Fruit fly (Drosophila melanogaster) whole organism, embryonic: ENCODE data around the gene CG5435.
A peak's percentile ranks its signal among the peaks of the same experiment; 100 is the strongest.

Experiments used
- ATbp ChIP-seq: fragments of 200-800 bp; sonication (Bioruptor generic); optimal IDR thresholded peaks from 2 replicates; lab custom pipeline; 2017; ENCODE audit warnings: missing biosample characterization, mild to moderate bottlenecking, missing genetic modification characterization, missing genetic modification reagents
- Atf3 ChIP-seq: fragments of 200-800 bp; sonication (Bioruptor generic); optimal IDR thresholded peaks from 3 replicates; lab custom pipeline; 2016; ENCODE audit warnings: missing biosample characterization, missing genetic modification characterization
- BtbVII ChIP-seq: fragments of 200-800 bp; sonication (Bioruptor generic); optimal IDR thresholded peaks from 3 replicates; lab custom pipeline; 2017; ENCODE audit warnings: missing biosample characterization, mild to moderate bottlenecking, missing genetic modification characterization
- CG10147 ChIP-seq: fragments of 200-800 bp; sonication (Bioruptor generic); optimal IDR thresholded peaks from 2 replicates; lab custom pipeline; 2019; ENCODE audit warnings: missing biosample characterization, mild to moderate bottlenecking, missing genetic modification characterization, moderate library complexity
- CG1024 ChIP-seq: fragments of 200-800 bp; sonication (Bioruptor generic); IDR thresholded peaks from 2 replicates; pipeline ENCODE4 v1.3.6; 2022; ENCODE audit warnings: missing biosample characterization, missing genetic modification characterization
- CG10462 ChIP-seq: fragments of 200-800 bp; sonication (Bioruptor generic); optimal IDR thresholded peaks from 2 replicates; lab custom pipeline; 2016; ENCODE audit warnings: missing biosample characterization, missing genetic modification characterization
- CG11093 ChIP-seq: fragments of 200-800 bp; sonication (Bioruptor generic); IDR thresholded peaks from 3 replicates; pipeline ENCODE4 v1.3.6; 2022; ENCODE audit warnings: missing biosample characterization, missing genetic modification characterization
- CG11695 ChIP-seq: fragments of 200-800 bp; sonication (Bioruptor generic); IDR thresholded peaks from 3 replicates; pipeline ENCODE4 v1.3.6; 2022; ENCODE audit warnings: missing biosample characterization, missing genetic modification characterization
- CG13424 ChIP-seq: fragments of 200-800 bp; sonication (Bioruptor generic); optimal IDR thresholded peaks from 2 replicates; lab custom pipeline; 2019; ENCODE audit warnings: missing biosample characterization, mild to moderate bottlenecking, missing genetic modification characterization, moderate library complexity
- CG15011 ChIP-seq: fragments of 200-800 bp; sonication (Bioruptor generic); optimal IDR thresholded peaks from 3 replicates; lab custom pipeline; 2018; ENCODE audit warnings: missing biosample characterization, mild to moderate bottlenecking, missing genetic modification characterization
- CG15479 ChIP-seq: fragments of 200-800 bp; sonication (Bioruptor generic); optimal IDR thresholded peaks from 3 replicates; lab custom pipeline; 2019; ENCODE audit warnings: missing biosample characterization, mild to moderate bottlenecking, missing genetic modification characterization, moderate library complexity
- CG17568 ChIP-seq: fragments of 200-800 bp; sonication (Bioruptor generic); optimal IDR thresholded peaks from 2 replicates; lab custom pipeline; 2018; ENCODE audit warnings: missing biosample characterization, mild to moderate bottlenecking, missing genetic modification characterization, moderate library complexity
- CG18476 ChIP-seq: fragments of 200-800 bp; sonication (Bioruptor generic); optimal IDR thresholded peaks from 2 replicates; lab custom pipeline; 2016; ENCODE audit warnings: missing biosample characterization, mild to moderate bottlenecking, missing genetic modification characterization
- CG2199 ChIP-seq: fragments of 200-800 bp; sonication (Bioruptor generic); IDR thresholded peaks from 3 replicates; pipeline ENCODE4 v1.3.6; 2022; ENCODE audit warnings: missing biosample characterization, missing genetic modification characterization
- CG2712 ChIP-seq: fragments of 200-800 bp; optimal IDR thresholded peaks from 3 replicates; lab custom pipeline; 2019; ENCODE audit warnings: missing biosample characterization, mild to moderate bottlenecking, missing genetic modification characterization, moderate library complexity
- CG30431 ChIP-seq: fragments of 200-800 bp; sonication (Bioruptor generic); optimal IDR thresholded peaks from 2 replicates; lab custom pipeline; 2017; ENCODE audit warnings: missing biosample characterization, missing genetic modification characterization
- CG32532 ChIP-seq: fragments of 200-800 bp; sonication (Bioruptor generic); IDR thresholded peaks from 2 replicates; pipeline ENCODE4 v1.3.6; 2022; ENCODE audit warnings: missing biosample characterization, missing genetic modification characterization
- CG4730 ChIP-seq: fragments of 200-800 bp; sonication (Bioruptor generic); IDR thresholded peaks from 2 replicates; pipeline ENCODE4 v1.3.6; 2022; ENCODE audit warnings: missing biosample characterization, missing genetic modification characterization
- CG4854 ChIP-seq: fragments of 200-800 bp; sonication (Bioruptor generic); optimal IDR thresholded peaks from 2 replicates; lab custom pipeline; 2016; ENCODE audit warnings: missing biosample characterization, missing genetic modification characterization, inconsistent platforms
- CG8290 ChIP-seq, 3 experiments: fragments of 200-800 bp; sonication (Bioruptor generic); optimal IDR thresholded peaks; 2 replicates each; lab custom pipeline; 2016 to 2019; ENCODE audit warnings: missing biosample characterization in 3 of 3, missing genetic modification characterization in 3 of 3, mild to moderate bottlenecking in 2 of 3, moderate library complexity in 1 of 3
- CG8944 ChIP-seq: fragments of 200-800 bp; sonication (Bioruptor generic); optimal IDR thresholded peaks from 3 replicates; lab custom pipeline; 2016; ENCODE audit warnings: missing biosample characterization, missing genetic modification characterization
- CTCF ChIP-seq: fragments of 200-800 bp; sonication (Bioruptor generic); optimal IDR thresholded peaks from 2 replicates; lab custom pipeline; 2017; ENCODE audit warnings: missing biosample characterization, mild to moderate bottlenecking, missing genetic modification characterization, moderate library complexity
- Camta ChIP-seq: fragments of 200-800 bp; sonication (Bioruptor generic); optimal IDR thresholded peaks from 2 replicates; lab custom pipeline; 2016; ENCODE audit warnings: missing biosample characterization, missing genetic modification characterization
- Doc3 ChIP-seq: fragments of 200-800 bp; sonication (Bioruptor generic); IDR thresholded peaks from 3 replicates; pipeline ENCODE4 v1.3.6; 2022; ENCODE audit warnings: missing biosample characterization, missing genetic modification characterization; ENCODE audit not compliant: partially characterized antibody
- Meics ChIP-seq: fragments of 200-800 bp; sonication (Bioruptor generic); optimal IDR thresholded peaks from 2 replicates; lab custom pipeline; 2017; ENCODE audit warnings: missing biosample characterization, mild to moderate bottlenecking, missing genetic modification characterization
- Nf-YA ChIP-seq: fragments of 200-800 bp; sonication (Bioruptor generic); IDR thresholded peaks from 2 replicates; pipeline ENCODE4 v1.3.6; 2022; ENCODE audit warnings: missing biosample characterization, missing genetic modification characterization
- Nf-YB ChIP-seq: fragments of 200-800 bp; sonication (Bioruptor generic); optimal IDR thresholded peaks from 3 replicates; lab custom pipeline; 2019; ENCODE audit warnings: missing biosample characterization, mild to moderate bottlenecking, missing genetic modification characterization, moderate library complexity
- PHDP ChIP-seq: fragments of 200-800 bp; sonication (Bioruptor generic); optimal IDR thresholded peaks from 3 replicates; lab custom pipeline; 2018; ENCODE audit warnings: missing biosample characterization, mild to moderate bottlenecking, missing genetic modification characterization, moderate library complexity
- Ptx1 ChIP-seq: fragments of 200-800 bp; sonication (Bioruptor generic); IDR thresholded peaks from 2 replicates; pipeline ENCODE4 v1.3.6; 2022; ENCODE audit warnings: missing biosample characterization, missing genetic modification characterization
- Rx ChIP-seq: fragments of 200-800 bp; sonication (Bioruptor generic); IDR thresholded peaks from 2 replicates; pipeline ENCODE4 v1.3.6; 2022; ENCODE audit warnings: missing biosample characterization, missing genetic modification characterization
- Six4 ChIP-seq: fragments of 200-800 bp; sonication (Bioruptor generic); optimal IDR thresholded peaks from 2 replicates; lab custom pipeline; 2016; ENCODE audit warnings: missing biosample characterization, missing genetic modification characterization
- Sox100B ChIP-seq: fragments of 200-800 bp; sonication (Bioruptor generic); optimal IDR thresholded peaks from 3 replicates; lab custom pipeline; 2018; ENCODE audit warnings: missing biosample characterization, mild to moderate bottlenecking, missing genetic modification characterization
- Usf ChIP-seq: fragments of 200-800 bp; sonication (Bioruptor generic); optimal IDR thresholded peaks from 2 replicates; lab custom pipeline; 2017; ENCODE audit warnings: missing genotype, missing biosample characterization, missing genetic modification characterization
- bowl ChIP-seq: fragments of 200-800 bp; sonication (Bioruptor generic); IDR thresholded peaks from 2 replicates; pipeline ENCODE4 v1.3.6; 2022; ENCODE audit warnings: missing biosample characterization, missing genetic modification characterization
- br ChIP-seq: fragments of >200 bp; optimal IDR thresholded peaks from 2 replicates; lab custom pipeline; 2017
- btn ChIP-seq: fragments of 200-800 bp; sonication (Bioruptor generic); optimal IDR thresholded peaks from 2 replicates; lab custom pipeline; 2016; ENCODE audit warnings: missing biosample characterization, missing genetic modification characterization
- ci ChIP-seq: fragments of 200-800 bp; sonication (Bioruptor generic); IDR thresholded peaks from 3 replicates; pipeline ENCODE4 v1.3.6; 2022; ENCODE audit warnings: missing biosample characterization, missing genetic modification characterization
- da ChIP-seq: fragments of 200-800 bp; sonication (Bioruptor generic); optimal IDR thresholded peaks from 2 replicates; lab custom pipeline; 2016; ENCODE audit warnings: missing biosample characterization, missing genetic modification characterization
- dm ChIP-seq: fragments of 200-800 bp; sonication (Bioruptor generic); optimal IDR thresholded peaks from 3 replicates; lab custom pipeline; 2016; ENCODE audit warnings: missing biosample characterization, missing genetic modification characterization
- dysf ChIP-seq: fragments of 200-800 bp; sonication (Bioruptor generic); IDR thresholded peaks from 3 replicates; pipeline ENCODE4 v1.3.6; 2022; ENCODE audit warnings: missing biosample characterization, missing genetic modification characterization
- ftz-f1 ChIP-seq: fragments of 200-800 bp; sonication (Bioruptor generic); optimal IDR thresholded peaks from 2 replicates; lab custom pipeline; 2016; ENCODE audit warnings: missing biosample characterization, missing genetic modification characterization
- ham ChIP-seq: fragments of 200-800 bp; sonication (Bioruptor generic); IDR thresholded peaks from 2 replicates; pipeline ENCODE4 v1.3.6; 2022; ENCODE audit warnings: missing biosample characterization, missing genetic modification characterization
- hbn ChIP-seq: fragments of 200-800 bp; sonication (Bioruptor generic); IDR thresholded peaks from 2 replicates; pipeline ENCODE4 v1.3.6; 2022; ENCODE audit warnings: missing biosample characterization, missing genetic modification characterization; ENCODE audit not compliant: partially characterized antibody
- jigr1 ChIP-seq: fragments of 200-800 bp; sonication (Bioruptor generic); IDR thresholded peaks from 3 replicates; pipeline ENCODE4 v1.3.6; 2022; ENCODE audit warnings: missing biosample characterization, missing genetic modification characterization
- luna ChIP-seq: fragments of 200-800 bp; sonication (Bioruptor generic); optimal IDR thresholded peaks from 2 replicates; lab custom pipeline; 2016; ENCODE audit warnings: missing biosample characterization, missing genetic modification characterization
- nom ChIP-seq: fragments of 200-800 bp; sonication (Bioruptor generic); optimal IDR thresholded peaks from 2 replicates; lab custom pipeline; 2017; ENCODE audit warnings: missing biosample characterization, missing genetic modification characterization, mild to moderate bottlenecking, moderate library complexity, missing genetic modification reagents
- pzg ChIP-seq: fragments of 200-800 bp; sonication (Bioruptor generic); optimal IDR thresholded peaks from 3 replicates; lab custom pipeline; 2018; ENCODE audit warnings: missing biosample characterization, mild to moderate bottlenecking, missing genetic modification characterization, moderate library complexity
- schlank ChIP-seq: fragments of 200-800 bp; sonication (Bioruptor generic); optimal IDR thresholded peaks from 2 replicates; lab custom pipeline; 2018; ENCODE audit warnings: missing biosample characterization, mild to moderate bottlenecking, missing genetic modification characterization
- scrt ChIP-seq: fragments of 200-800 bp; sonication (Bioruptor generic); optimal IDR thresholded peaks from 2 replicates; lab custom pipeline; 2018; ENCODE audit warnings: missing biosample characterization, mild to moderate bottlenecking, missing genetic modification characterization, moderate library complexity
- stwl ChIP-seq: fragments of 200-800 bp; sonication (Bioruptor generic); optimal IDR thresholded peaks from 3 replicates; lab custom pipeline; 2018; ENCODE audit warnings: missing biosample characterization, mild to moderate bottlenecking, missing genetic modification characterization, moderate library complexity
- tll ChIP-seq, 2 experiments: fragments of 200-800 bp in 1 of 2; fragments of >200 bp in 1 of 2; sonication (Bioruptor generic) in 1 of 2; optimal IDR thresholded peaks; 2 replicates each; lab custom pipeline; 2017 to 2019; ENCODE audit warnings: missing biosample characterization in 2 of 2, missing genetic modification characterization in 2 of 2, mild to moderate bottlenecking in 1 of 2, moderate library complexity in 1 of 2
- trem ChIP-seq: fragments of 200-800 bp; optimal IDR thresholded peaks from 3 replicates; lab custom pipeline; 2019; ENCODE audit warnings: missing biosample characterization, mild to moderate bottlenecking, missing genetic modification characterization, moderate library complexity

The CG5435 gene

dm6 chr2L:12455049-12455448, 24.4 kb upstream of the CG5435 start (continued):
- TF ChIP-seq CG11093 (no peak), CG30431 (GFP tag; lab: Kevin White, UChicago) (no peak), CG8290 (GFP tag; optimal IDR thresholded peaks at IDR 0.05; lab: Kevin White, UChicago) (no peak), CG8290 (tag; optimal IDR thresholded peaks at IDR 0.05; lab: Kevin White, UChicago) (peak in 1 of 2 experiments; percentile 9), CTCF (GFP tag; lab: Kevin White, UChicago) (peak; percentile 73), Atf3 (GFP tag; lab: Kevin White, UChicago) (no peak), scrt (GFP tag; lab: Kevin White, UChicago) (no peak), Doc3 (GFP tag; lab: Robert Waterston, UW) (no peak), pzg (GFP tag; lab: Kevin White, UChicago) (no peak), CG4730 (GFP tag; lab: Robert Waterston, UW) (no peak), PHDP (tag; lab: Kevin White, UChicago) (no peak), ci (GFP tag; lab: Robert Waterston, UW) (no peak), nom (no peak), CG2199 (GFP tag; lab: Robert Waterston, UW) (peak; percentile 74; the same call in 1 of the 3 replicates), Meics (GFP tag; lab: Kevin White, UChicago) (peak; percentile 49), CG18476 (no peak), CG4854 (GFP tag; lab: Kevin White, UChicago) (no peak), CG1024 (GFP tag; lab: Robert Waterston, UW) (no peak), Nf-YA (GFP tag; lab: Robert Waterston, UW) (no peak), ham (GFP tag; lab: Robert Waterston, UW) (no peak), Six4 (no peak), jigr1 (GFP tag; lab: Robert Waterston, UW) (no peak), dm (no peak), tll (GFP tag; optimal IDR thresholded peaks at IDR 0.05; lab: Kevin White, UChicago) (peak in 1 of 2 experiments; percentile 3), CG11695 (GFP tag; lab: Robert Waterston, UW) (0 out of 3 replicates have a peak, but pooled peaks have one; percentile 20), btn (GFP tag; lab: Kevin White, UChicago) (no peak), luna (no peak), trem (tag; lab: Kevin White, UChicago) (no peak), stwl (tag; lab: Kevin White, UChicago) (peak; percentile 63), Sox100B (no peak), Rx (GFP tag; lab: Robert Waterston, UW) (no peak), Usf (GFP tag; lab: Kevin White, UChicago) (no peak), CG10147 (GFP tag; lab: Kevin White, UChicago) (no peak), da (GFP tag; lab: Kevin White, UChicago) (no peak), schlank (tag; lab: Kevin White, UChicago) (no peak), dysf (no peak), ATbp (GFP tag; lab: Kevin White, UChicago) (no peak), Ptx1 (GFP tag; lab: Robert Waterston, UW) (no peak), ftz-f1 (GFP tag; lab: Kevin White, UChicago) (no peak), Camta (GFP tag; lab: Kevin White, UChicago) (no peak), CG8944 (GFP tag; lab: Kevin White, UChicago) (no peak), CG15479 (GFP tag; lab: Kevin White, UChicago) (no peak), BtbVII (GFP tag; lab: Kevin White, UChicago) (no peak), CG17568 (GFP tag; lab: Kevin White, UChicago) (no peak), hbn (GFP tag; lab: Robert Waterston, UW) (no peak), Nf-YB (GFP tag; lab: Kevin White, UChicago) (no peak), CG2712 (tag; lab: Kevin White, UChicago) (no peak), CG15011 (GFP tag; lab: Kevin White, UChicago) (no peak), br (lab: Kevin White, UChicago) (no peak), CG10462 (GFP tag; lab: Kevin White, UChicago) (no peak), CG13424 (tag; lab: Kevin White, UChicago) (no peak), CG32532 (no peak), bowl (no peak)
